Worm (Caenorhabditis elegans): ENCODE results near the gene str-115.

str-115 gene

DNA sequence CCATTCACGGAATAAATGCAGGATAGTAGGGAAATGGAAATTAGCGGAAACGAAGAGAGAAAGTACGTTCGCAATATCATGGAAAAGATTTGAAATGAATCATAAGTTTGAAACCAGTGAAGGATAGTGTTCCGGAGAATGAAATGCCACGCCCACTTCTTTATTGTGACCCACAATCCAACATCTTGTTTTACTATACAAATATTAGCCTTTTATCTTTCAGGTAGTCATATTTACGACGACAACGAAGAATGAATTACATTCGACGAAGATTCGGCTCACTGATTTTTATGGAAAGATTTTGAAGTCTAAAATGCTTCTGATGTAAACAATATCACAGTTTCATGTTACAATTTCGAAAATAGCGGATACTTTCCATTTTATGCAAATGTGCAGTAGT, 47.9 kb downstream of the str-115 start, which contains the start of gene cutl-18 (continued):
- no peak for TF ChIP-seq hmg-20 (GFP tag; IDR thresholded peaks at IDR 0.05)

Measured in whole organism, young adult.